Worm (Caenorhabditis elegans): ENCODE data around the gene lec-6.

DNA sequence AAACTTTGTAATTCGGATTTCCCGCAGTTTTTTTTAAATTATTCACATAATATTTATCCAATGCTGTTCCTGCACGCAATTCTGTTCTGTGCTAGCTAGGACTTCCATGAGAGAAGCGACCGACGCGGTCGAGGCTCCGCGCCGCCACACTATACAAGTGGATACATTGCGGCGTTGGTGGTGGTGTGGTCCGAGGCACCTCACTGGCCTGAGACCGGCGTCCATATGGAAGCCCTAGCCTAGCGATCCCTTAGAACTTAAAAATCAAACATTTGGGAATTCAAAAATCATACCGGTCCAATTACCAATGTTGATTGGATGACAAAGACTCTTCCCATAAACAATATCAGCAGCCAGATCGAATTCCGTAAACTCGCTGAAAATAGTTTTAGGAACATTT, 25.9 kb upstream of the lec-6 start:
- TF ChIP-seq flt-1 (GFP tag; IDR thresholded peaks at IDR 0.05): no peak
- TF ChIP-seq ztf-29 (GFP tag; IDR thresholded peaks at IDR 0.05): no peak

Measured in whole organism, midembryonic.